Worm (Caenorhabditis elegans) whole organism, L1 larva: ENCODE results near the gene pqn-57.

ENCODE experiments used
- aly-2 ChIP-seq: fragments of 150-350 bp; optimal IDR thresholded peaks from 2 replicates; lab custom pipeline; 2014; ENCODE audit warnings: missing biosample characterization, missing genetic modification characterization
- ceh-8 ChIP-seq: fragments of 200-800 bp; sonication (Bioruptor generic); optimal IDR thresholded peaks from 2 replicates; lab custom pipeline; 2018; ENCODE audit warnings: mild to moderate bottlenecking, missing genetic modification characterization, moderate library complexity, missing compliant biosample characterization
- ceh-88 ChIP-seq: fragments of 200-800 bp; sonication (Bioruptor generic); IDR thresholded peaks from 2 replicates; pipeline ENCODE4 v1.3.6; 2022; ENCODE audit warnings: missing genetic modification characterization, missing compliant biosample characterization
- dsc-1 ChIP-seq: sonication (generic microtip); optimal IDR thresholded peaks from 2 replicates; lab custom pipeline; 2016; ENCODE audit warnings: mild to moderate bottlenecking, missing genetic modification characterization, missing compliant biosample characterization
- efl-1 ChIP-seq, 4 experiments: fragments of 150-350 bp; optimal IDR thresholded peaks in 3 of 4; peaks in 1 of 4; 1 replicate in 1 of 4; 2 replicates in 3 of 4; lab custom pipeline; 2014; ENCODE audit warnings: missing biosample characterization in 2 of 4, missing genetic modification characterization in 2 of 4, missing genetic modification reagents in 2 of 4
- elt-2 ChIP-seq: sonication (generic microtip); optimal IDR thresholded peaks from 2 replicates; lab custom pipeline; 2016; ENCODE audit warnings: missing genetic modification characterization, mild to moderate bottlenecking, inconsistent platforms, missing compliant biosample characterization, missing genetic modification reagents
- ets-5 ChIP-seq: fragments of 200-800 bp; sonication (Bioruptor generic); IDR thresholded peaks from 2 replicates; pipeline ENCODE4 v1.3.6; 2022; ENCODE audit warnings: missing genetic modification characterization, missing compliant biosample characterization
- fkh-10 ChIP-seq: sonication (generic microtip); optimal IDR thresholded peaks from 2 replicates; lab custom pipeline; 2017; ENCODE audit warnings: missing biosample characterization, missing genetic modification reagents, missing genetic modification characterization
- fkh-4 ChIP-seq: sonication (generic microtip); optimal IDR thresholded peaks from 2 replicates; lab custom pipeline; 2016; ENCODE audit warnings: missing compliant biosample characterization, missing genetic modification characterization, borderline replicate concordance
- fkh-8 ChIP-seq: sonication (generic microtip); optimal IDR thresholded peaks from 2 replicates; lab custom pipeline; 2016; ENCODE audit warnings: mild to moderate bottlenecking, missing genetic modification characterization, missing compliant biosample characterization
- isw-1 ChIP-seq: fragments of 200-800 bp; sonication (Bioruptor generic); IDR thresholded peaks from 2 replicates; pipeline ENCODE4 v1.3.6; 2022; ENCODE audit warnings: missing genetic modification characterization, missing compliant biosample characterization
- jun-1 ChIP-seq: fragments of 150-350 bp; optimal IDR thresholded peaks from 2 replicates; lab custom pipeline; 2014; ENCODE audit warnings: missing biosample characterization, missing genetic modification reagents, missing genetic modification characterization
- lin-13 ChIP-seq: fragments of 150-350 bp; optimal IDR thresholded peaks from 2 replicates; lab custom pipeline; 2014; ENCODE audit warnings: missing biosample characterization, missing genetic modification reagents, missing genetic modification characterization
- lin-14 ChIP-seq: fragments of 200-800 bp; sonication (Bioruptor generic); optimal IDR thresholded peaks from 2 replicates; lab custom pipeline; 2018; ENCODE audit warnings: mild to moderate bottlenecking, missing genetic modification characterization, moderate library complexity, missing compliant biosample characterization
- lin-35 ChIP-seq, 2 experiments: fragments of 150-350 bp; optimal IDR thresholded peaks; 2 replicates each; lab custom pipeline; 2014; ENCODE audit warnings: missing biosample characterization in 2 of 2, missing genetic modification characterization in 2 of 2, missing genetic modification reagents in 2 of 2
- lin-39 ChIP-seq: fragments of 150-350 bp; optimal IDR thresholded peaks from 2 replicates; lab custom pipeline; 2014; ENCODE audit warnings: missing biosample characterization, missing genetic modification reagents, missing genetic modification characterization
- mdl-1 ChIP-seq, 2 experiments: fragments of 150-350 bp; optimal IDR thresholded peaks; 2 replicates each; lab custom pipeline; 2014 to 2017; ENCODE audit warnings: missing biosample characterization in 2 of 2, missing genetic modification characterization in 2 of 2, inconsistent platforms in 1 of 2
- nhr-11 ChIP-seq: fragments of 150-350 bp; optimal IDR thresholded peaks from 2 replicates; lab custom pipeline; 2014; ENCODE audit warnings: missing biosample characterization, missing genetic modification characterization
- nhr-19 ChIP-seq: fragments of 200-800 bp; sonication (Bioruptor generic); conservative IDR thresholded peaks from 2 replicates; pipeline ENCODE4 v1.3.6; 2022; ENCODE audit warnings: missing genetic modification characterization, missing compliant biosample characterization
- nhr-20 ChIP-seq: sonication (generic microtip); optimal IDR thresholded peaks from 2 replicates; lab custom pipeline; 2016; ENCODE audit warnings: mild to moderate bottlenecking, missing genetic modification characterization, missing compliant biosample characterization
- nhr-47 ChIP-seq: sonication (generic microtip); optimal IDR thresholded peaks from 2 replicates; lab custom pipeline; 2016; ENCODE audit warnings: mild to moderate bottlenecking, missing genetic modification characterization, moderate library complexity, missing compliant biosample characterization
- nhr-71 ChIP-seq: sonication (generic microtip); optimal IDR thresholded peaks from 2 replicates; lab custom pipeline; 2016; ENCODE audit warnings: mild to moderate bottlenecking, missing genetic modification characterization, moderate library complexity, missing compliant biosample characterization
- nhr-84 ChIP-seq: sonication (generic microtip); optimal IDR thresholded peaks from 2 replicates; lab custom pipeline; 2017; ENCODE audit warnings: missing biosample characterization, missing genetic modification characterization
- pax-3 ChIP-seq: fragments of 200-800 bp; sonication (Bioruptor generic); optimal IDR thresholded peaks from 2 replicates; lab custom pipeline; 2018; ENCODE audit warnings: mild to moderate bottlenecking, missing genetic modification characterization, moderate library complexity, missing compliant biosample characterization
- snu-23 ChIP-seq: sonication (generic microtip); optimal IDR thresholded peaks from 2 replicates; lab custom pipeline; 2016; ENCODE audit warnings: missing genetic modification characterization, missing compliant biosample characterization
- sox-4 ChIP-seq: sonication (generic microtip); optimal IDR thresholded peaks from 2 replicates; lab custom pipeline; 2016; ENCODE audit warnings: missing genetic modification characterization, missing compliant biosample characterization
- swsn-7 ChIP-seq: sonication (generic microtip); optimal IDR thresholded peaks from 2 replicates; lab custom pipeline; 2016; ENCODE audit warnings: missing genetic modification characterization, missing compliant biosample characterization
- tbx-2 ChIP-seq: sonication (generic microtip); optimal IDR thresholded peaks from 2 replicates; lab custom pipeline; 2016; ENCODE audit warnings: missing genetic modification characterization, missing compliant biosample characterization
- tlp-1 ChIP-seq: fragments of 150-350 bp; optimal IDR thresholded peaks from 2 replicates; lab custom pipeline; 2014; ENCODE audit warnings: missing biosample characterization, missing genetic modification characterization
- unc-130 ChIP-seq: fragments of 150-350 bp; optimal IDR thresholded peaks from 2 replicates; lab custom pipeline; 2017; ENCODE audit warnings: missing biosample characterization, missing genetic modification characterization, inconsistent platforms
- unc-86 ChIP-seq: sonication (generic microtip); optimal IDR thresholded peaks from 2 replicates; lab custom pipeline; 2016; ENCODE audit warnings: missing genetic modification characterization, missing compliant biosample characterization
- unc-98 ChIP-seq: fragments of 200-800 bp; sonication (Bioruptor generic); IDR thresholded peaks from 2 replicates; pipeline ENCODE4 v1.3.6; 2022; ENCODE audit warnings: missing genetic modification characterization, missing compliant biosample characterization
- zag-1 ChIP-seq: fragments of 150-350 bp; optimal IDR thresholded peaks from 2 replicates; lab custom pipeline; 2014; ENCODE audit warnings: missing biosample characterization, missing genetic modification characterization

pqn-57 gene

DNA sequence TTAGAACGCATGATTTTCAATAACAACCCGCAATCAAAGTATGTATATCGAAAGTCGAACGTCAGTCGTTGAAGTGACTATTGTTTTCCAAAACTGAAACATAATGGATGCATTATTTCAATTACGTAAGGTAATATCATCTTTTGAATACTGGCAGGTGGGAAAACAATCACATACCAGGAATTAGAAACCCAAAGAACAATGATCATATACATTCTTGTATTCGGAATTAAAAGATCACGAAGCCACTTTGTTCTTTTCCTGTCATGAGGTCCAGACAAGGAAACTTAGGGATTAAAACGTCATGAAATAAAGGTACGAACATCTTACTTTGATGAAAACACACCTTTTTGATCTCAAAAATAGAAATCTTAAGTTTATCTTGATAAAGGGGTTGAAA lies 41.6 kb upstream of the pqn-57 start:
- TF ChIP-seq efl-1 (optimal IDR thresholded peaks at IDR 0.05; lab: Kevin White, UChicago) (no peak), efl-1 (GFP tag; optimal IDR thresholded peaks at IDR 0.05 in 1 of 2; lab: Kevin White, UChicago) (peak in 1 of 2 experiments; percentile 41), fkh-8 (tag; lab: Kevin White, UChicago) (peak; percentile 66), dsc-1 (peak; percentile 76), nhr-71 (tag; lab: Kevin White, UChicago) (peak; percentile 44), lin-14 (GFP tag; lab: Kevin White, UChicago) (no peak)

- peak; percentile 11 for TF ChIP-seq nhr-20
- no peak for TF ChIP-seq fkh-10 (GFP tag; lab: Kevin White, UChicago)
- TF ChIP-seq fkh-8 (tag; lab: Kevin White, UChicago): peak; percentile 19
- TF ChIP-seq lin-39: no peak
- peak; percentile 39 for TF ChIP-seq nhr-71 (tag; lab: Kevin White, UChicago)
- no peak for TF ChIP-seq snu-23 (GFP tag; lab: Kevin White, UChicago)
- peak in 1 of 2 experiments; percentile 20 for TF ChIP-seq lin-35 (GFP tag; optimal IDR thresholded peaks at IDR 0.05; lab: Kevin White, UChicago)
- no peak for TF ChIP-seq unc-98
- TF ChIP-seq nhr-11: no peak
- no peak for TF ChIP-seq isw-1 (GFP tag; lab: Robert Waterston, UW)
- TF ChIP-seq mdl-1 (tag; optimal IDR thresholded peaks at IDR 0.05; lab: Kevin White, UChicago): no peak
- TF ChIP-seq jun-1 (tag; lab: Kevin White, UChicago): no peak
- TF ChIP-seq swsn-7 (tag; lab: Kevin White, UChicago): no peak
- peak; percentile 18 for TF ChIP-seq ceh-8 (GFP tag; lab: Kevin White, UChicago)
- TF ChIP-seq elt-2: peak; percentile 73
- TF ChIP-seq nhr-84 (tag; lab: Kevin White, UChicago): no peak
- TF ChIP-seq ceh-88 (GFP tag; lab: Robert Waterston, UW): no peak
- no peak for TF ChIP-seq tlp-1 (tag; lab: Kevin White, UChicago)
Observed at ce11 chrX:8356305-8356704, 35.5 kb upstream of the pqn-57 start.

DNA sequence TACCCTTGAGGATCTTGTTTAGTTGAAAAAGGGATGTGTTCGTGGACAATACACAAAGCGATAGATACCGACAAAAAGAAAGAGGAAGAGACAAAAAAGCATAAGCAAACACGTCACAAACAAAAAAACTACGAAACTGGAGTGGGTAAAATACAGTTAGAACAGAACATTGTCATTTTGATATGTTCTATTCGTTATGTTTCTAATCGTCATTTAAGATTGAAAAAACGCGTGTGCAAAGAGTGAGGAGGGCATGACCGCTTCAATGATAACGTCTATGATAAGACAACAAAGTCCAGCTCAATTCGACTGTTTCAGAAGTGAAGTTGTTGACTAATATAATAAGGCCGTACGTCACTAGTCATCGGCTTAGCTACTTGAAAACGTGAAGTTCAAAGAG lies 34.6 kb upstream of the pqn-57 start:
- TF ChIP-seq sox-4 (tag; lab: Kevin White, UChicago) (no peak), lin-39 (no peak), efl-1 (optimal IDR thresholded peaks at IDR 0.05; lab: Kevin White, UChicago) (no peak), efl-1 (GFP tag; optimal IDR thresholded peaks at IDR 0.05 in 1 of 2; lab: Kevin White, UChicago) (peak in 1 of 2 experiments; percentile 24), lin-35 (GFP tag; optimal IDR thresholded peaks at IDR 0.05; lab: Kevin White, UChicago) (peak in 1 of 2 experiments; percentile 10), elt-2 (peak; percentile 69), nhr-19 (GFP tag; lab: Robert Waterston, UW) (no peak), ets-5 (GFP tag; lab: Robert Waterston, UW) (no peak)

ce11 chrX:8354284-8354784 lies 33.5 kb upstream of the pqn-57 start:
- TF ChIP-seq unc-86 (peak; percentile 68), fkh-8 (tag; lab: Kevin White, UChicago) (peak; percentile 26), lin-13 (GFP tag; lab: Kevin White, UChicago) (no peak), dsc-1 (peak; percentile 93), unc-130 (tag; lab: Kevin White, UChicago) (no peak), sox-4 (tag; lab: Kevin White, UChicago) (peak; percentile 7), efl-1 (optimal IDR thresholded peaks at IDR 0.05; lab: Kevin White, UChicago) (no peak), efl-1 (GFP tag; optimal IDR thresholded peaks at IDR 0.05 in 1 of 2; lab: Kevin White, UChicago) (peak in 1 of 2 experiments; percentile 90), nhr-71 (tag; lab: Kevin White, UChicago) (peak; percentile 31), nhr-47 (tag; lab: Kevin White, UChicago) (peak; percentile 1), pax-3 (peak; percentile 46), ceh-8 (GFP tag; lab: Kevin White, UChicago) (no peak)

DNA sequence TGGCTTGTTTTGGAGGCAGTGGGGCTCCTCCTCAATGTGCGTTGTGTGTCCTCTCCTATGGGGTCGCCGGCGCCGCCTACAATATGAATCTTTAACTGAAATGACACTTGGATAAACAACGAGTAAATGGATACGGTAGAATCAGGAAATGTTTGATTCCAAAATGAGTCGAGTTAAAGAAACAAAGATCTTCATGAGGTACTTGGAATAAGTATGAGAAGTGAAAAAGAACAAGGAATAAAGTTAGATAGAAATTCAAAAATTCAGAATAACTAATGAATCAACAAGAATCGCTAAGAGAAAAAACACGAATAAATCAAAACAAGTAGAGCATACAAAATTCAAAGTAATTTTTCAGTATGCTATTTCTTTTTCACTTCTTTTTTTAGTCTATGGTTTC lies 30.2 kb upstream of the pqn-57 start, which contains the start of gene npr-28:
Gene npr-28 (minus strand): TSS at position 101 of the 400 bp plus-strand sequence.
- TF ChIP-seq aly-2 (tag; lab: Kevin White, UChicago): no peak
- no peak for TF ChIP-seq sox-4 (tag; lab: Kevin White, UChicago)
- TF ChIP-seq tbx-2 (tag; lab: Kevin White, UChicago): no peak
- TF ChIP-seq fkh-4 (tag; lab: Kevin White, UChicago): no peak
- no peak for TF ChIP-seq zag-1 (tag; lab: Kevin White, UChicago)
- no peak for TF ChIP-seq efl-1 (optimal IDR thresholded peaks at IDR 0.05; lab: Kevin White, UChicago)
- TF ChIP-seq efl-1 (GFP tag; optimal IDR thresholded peaks at IDR 0.05 in 1 of 2; lab: Kevin White, UChicago): peak in 1 of 2 experiments; percentile 21
